Fruit fly (Drosophila melanogaster) whole organism, embryonic: ENCODE measurements around the gene TwdlE.
A peak's percentile ranks its signal among the peaks of the same experiment; 100 is the strongest.

Experiments used
- Asciz ChIP-seq: fragments of 200-800 bp; sonication (Bioruptor generic); optimal IDR thresholded peaks from 2 replicates; lab custom pipeline; 2017; ENCODE audit warnings: missing biosample characterization, mild to moderate bottlenecking, missing genetic modification characterization, missing genetic modification reagents
- Awh ChIP-seq: fragments of 200-800 bp; sonication (Bioruptor generic); IDR thresholded peaks from 2 replicates; pipeline ENCODE4, ENCODE4 v1.3.6; 2022; ENCODE audit warnings: missing biosample characterization, missing genetic modification characterization
- Blimp-1 ChIP-seq: fragments of 200-800 bp; sonication (Bioruptor generic); optimal IDR thresholded peaks from 3 replicates; lab custom pipeline; 2018; ENCODE audit warnings: missing biosample characterization, missing genetic modification characterization, mild to moderate bottlenecking, moderate library complexity, missing genetic modification reagents
- CG11093 ChIP-seq: fragments of 200-800 bp; sonication (Bioruptor generic); IDR thresholded peaks from 3 replicates; pipeline ENCODE4 v1.3.6; 2022; ENCODE audit warnings: missing biosample characterization, missing genetic modification characterization
- CG11696 ChIP-seq: fragments of 200-800 bp; sonication (Bioruptor generic); IDR thresholded peaks from 2 replicates; pipeline ENCODE4 v1.3.6; 2022; ENCODE audit warnings: missing biosample characterization, missing genetic modification characterization
- CG15269 ChIP-seq: fragments of 200-800 bp; sonication (Bioruptor generic); optimal IDR thresholded peaks from 2 replicates; lab custom pipeline; 2018; ENCODE audit warnings: missing biosample characterization, mild to moderate bottlenecking, missing genetic modification characterization, moderate library complexity
- CG16863 ChIP-seq: fragments of 200-800 bp; sonication (Bioruptor generic); optimal IDR thresholded peaks from 3 replicates; lab custom pipeline; 2016; ENCODE audit warnings: missing biosample characterization, missing genetic modification characterization
- CG17359 ChIP-seq: fragments of 200-800 bp; sonication (Bioruptor generic); optimal IDR thresholded peaks from 3 replicates; lab custom pipeline; 2018; ENCODE audit warnings: missing biosample characterization, mild to moderate bottlenecking, missing genetic modification characterization, moderate library complexity
- CG2202 ChIP-seq: fragments of 200-800 bp; sonication (Bioruptor generic); optimal IDR thresholded peaks from 2 replicates; lab custom pipeline; 2018; ENCODE audit warnings: missing biosample characterization, mild to moderate bottlenecking, missing genetic modification characterization
- CG2712 ChIP-seq: fragments of 200-800 bp; optimal IDR thresholded peaks from 3 replicates; lab custom pipeline; 2019; ENCODE audit warnings: missing biosample characterization, mild to moderate bottlenecking, missing genetic modification characterization, moderate library complexity
- CG31441 ChIP-seq: fragments of 200-800 bp; sonication (Bioruptor generic); IDR thresholded peaks from 2 replicates; pipeline ENCODE4 v1.3.6; 2022; ENCODE audit warnings: missing biosample characterization, missing genetic modification characterization
- CG3163 ChIP-seq: fragments of 200-800 bp; sonication (Bioruptor generic); optimal IDR thresholded peaks from 3 replicates; lab custom pipeline; 2016; ENCODE audit warnings: missing biosample characterization, missing genetic modification characterization
- CG3281 ChIP-seq: fragments of 200-800 bp; sonication (Bioruptor generic); optimal IDR thresholded peaks from 3 replicates; lab custom pipeline; 2017; ENCODE audit warnings: missing biosample characterization, mild to moderate bottlenecking, missing genetic modification characterization
- CG34422 ChIP-seq: fragments of 200-800 bp; sonication (Bioruptor generic); IDR thresholded peaks from 3 replicates; pipeline ENCODE4 v1.3.6; 2022; ENCODE audit warnings: missing biosample characterization, missing genetic modification characterization
- CG42726 ChIP-seq: fragments of 200-800 bp; sonication (Bioruptor generic); IDR thresholded peaks from 2 replicates; pipeline ENCODE4 v1.3.6; 2022; ENCODE audit warnings: missing biosample characterization, missing genetic modification characterization; ENCODE audit not compliant: partially characterized antibody
- CG4707 ChIP-seq: fragments of 200-800 bp; sonication (Bioruptor generic); optimal IDR thresholded peaks from 2 replicates; lab custom pipeline; 2018; ENCODE audit warnings: missing biosample characterization, mild to moderate bottlenecking, missing genetic modification characterization, moderate library complexity
- CG4820 ChIP-seq: fragments of 200-800 bp; sonication (Bioruptor generic); optimal IDR thresholded peaks from 3 replicates; lab custom pipeline; 2016; ENCODE audit warnings: missing biosample characterization, missing genetic modification characterization
- CG7357 ChIP-seq: fragments of 200-800 bp; sonication (Bioruptor generic); IDR thresholded peaks from 3 replicates; pipeline ENCODE4 v1.3.6; 2022; ENCODE audit warnings: missing biosample characterization, missing genetic modification characterization
- CG9437 ChIP-seq: fragments of 200-800 bp; sonication (Bioruptor generic); optimal IDR thresholded peaks from 2 replicates; lab custom pipeline; 2018; ENCODE audit warnings: missing biosample characterization, mild to moderate bottlenecking, missing genetic modification characterization
- CG9797 ChIP-seq: fragments of 200-800 bp; sonication (Bioruptor generic); optimal IDR thresholded peaks from 3 replicates; lab custom pipeline; 2018; ENCODE audit warnings: missing biosample characterization, mild to moderate bottlenecking, missing genetic modification characterization
- D ChIP-seq, 2 experiments: fragments of 200-800 bp in 1 of 2; fragments of >200 bp in 1 of 2; sonication (Bioruptor generic) in 1 of 2; optimal IDR thresholded peaks; 2 replicates in 1 of 2; 3 replicates in 1 of 2; lab custom pipeline; 2017; ENCODE audit warnings: mild to moderate bottlenecking in 1 of 2, missing biosample characterization in 1 of 2, missing genetic modification characterization in 1 of 2, missing genetic modification reagents in 1 of 2
- Dp ChIP-seq: fragments of 200-800 bp; sonication (Bioruptor generic); optimal IDR thresholded peaks from 2 replicates; lab custom pipeline; 2018; ENCODE audit warnings: missing biosample characterization, mild to moderate bottlenecking, missing genetic modification characterization, moderate library complexity
- Ets97D ChIP-seq: fragments of 200-800 bp; sonication (Bioruptor generic); optimal IDR thresholded peaks from 3 replicates; lab custom pipeline; 2016; ENCODE audit warnings: missing biosample characterization, missing genetic modification characterization
- Fer3 ChIP-seq: fragments of 200-800 bp; sonication (Bioruptor generic); optimal IDR thresholded peaks from 2 replicates; lab custom pipeline; 2018; ENCODE audit warnings: missing biosample characterization, mild to moderate bottlenecking, missing genetic modification characterization, moderate library complexity
- Gug ChIP-seq: fragments of 200-800 bp; sonication (Bioruptor generic); IDR thresholded peaks from 4 replicates; pipeline ENCODE4 v1.3.6; 2022; ENCODE audit warnings: missing biosample characterization, missing genetic modification characterization
- Hey ChIP-seq: fragments of 200-800 bp; sonication (Bioruptor generic); optimal IDR thresholded peaks from 3 replicates; lab custom pipeline; 2018; ENCODE audit warnings: missing biosample characterization, mild to moderate bottlenecking, missing genetic modification characterization
- HmgZ ChIP-seq: fragments of 200-800 bp; sonication (Bioruptor generic); optimal IDR thresholded peaks from 2 replicates; lab custom pipeline; 2018; ENCODE audit warnings: missing biosample characterization, mild to moderate bottlenecking, missing genetic modification characterization
- MBD-R2 ChIP-seq: fragments of 200-800 bp; sonication (Bioruptor generic); IDR thresholded peaks from 2 replicates; pipeline ENCODE4 v1.3.6; 2022; ENCODE audit warnings: missing biosample characterization, missing genetic modification characterization
- NC2α ChIP-seq: fragments of 200-800 bp; sonication (Bioruptor generic); optimal IDR thresholded peaks from 2 replicates; lab custom pipeline; 2016; ENCODE audit warnings: missing biosample characterization, missing genetic modification characterization
- Optix ChIP-seq: fragments of 200-800 bp; sonication (Bioruptor generic); IDR thresholded peaks from 3 replicates; pipeline ENCODE4 v1.3.6; 2022; ENCODE audit warnings: missing biosample characterization, missing genetic modification characterization
- Poxn ChIP-seq: fragments of 200-800 bp; sonication (Bioruptor generic); IDR thresholded peaks from 2 replicates; pipeline ENCODE4 v1.3.6; 2022; ENCODE audit warnings: missing biosample characterization, missing genetic modification characterization
- Sin3A ChIP-seq: fragments of >200 bp; optimal IDR thresholded peaks from 2 replicates; lab custom pipeline; 2018
- Xbp1 ChIP-seq: fragments of 200-800 bp; sonication (Bioruptor generic); optimal IDR thresholded peaks from 3 replicates; lab custom pipeline; 2016; ENCODE audit warnings: missing biosample characterization, mild to moderate bottlenecking, missing genetic modification characterization
- ac ChIP-seq: fragments of 200-800 bp; sonication (Bioruptor generic); optimal IDR thresholded peaks from 3 replicates; lab custom pipeline; 2017; ENCODE audit warnings: missing biosample characterization, mild to moderate bottlenecking, missing genetic modification characterization
- disco-r ChIP-seq: fragments of 200-800 bp; sonication (Bioruptor generic); optimal IDR thresholded peaks from 2 replicates; lab custom pipeline; 2016; ENCODE audit warnings: missing biosample characterization, missing genetic modification characterization
- emc ChIP-seq: fragments of 200-800 bp; sonication (Bioruptor generic); optimal IDR thresholded peaks from 2 replicates; lab custom pipeline; 2016; ENCODE audit warnings: missing biosample characterization, missing genetic modification characterization
- fd96Cb ChIP-seq: fragments of 200-800 bp; sonication (Bioruptor generic); optimal IDR thresholded peaks from 2 replicates; lab custom pipeline; 2018; ENCODE audit warnings: missing biosample characterization, mild to moderate bottlenecking, missing genetic modification characterization, moderate library complexity
- ftz-f1 ChIP-seq: fragments of 200-800 bp; sonication (Bioruptor generic); optimal IDR thresholded peaks from 2 replicates; lab custom pipeline; 2016; ENCODE audit warnings: missing biosample characterization, missing genetic modification characterization
- gcm2 ChIP-seq: fragments of 200-800 bp; sonication (Bioruptor generic); optimal IDR thresholded peaks from 2 replicates; lab custom pipeline; 2016; ENCODE audit warnings: missing biosample characterization, missing genetic modification characterization
- ham ChIP-seq: fragments of 200-800 bp; sonication (Bioruptor generic); IDR thresholded peaks from 2 replicates; pipeline ENCODE4 v1.3.6; 2022; ENCODE audit warnings: missing biosample characterization, missing genetic modification characterization
- jumu ChIP-seq: fragments of 200-800 bp; sonication (Bioruptor generic); optimal IDR thresholded peaks from 3 replicates; lab custom pipeline; 2016; ENCODE audit warnings: missing biosample characterization, missing genetic modification characterization
- lab ChIP-seq: fragments of 200-800 bp; sonication (Bioruptor generic); optimal IDR thresholded peaks from 3 replicates; lab custom pipeline; 2017; ENCODE audit warnings: missing biosample characterization, missing genetic modification characterization, mild to moderate bottlenecking, moderate library complexity, missing genetic modification reagents
- maf-S ChIP-seq: fragments of 200-800 bp; sonication (Bioruptor generic); optimal IDR thresholded peaks from 2 replicates; lab custom pipeline; 2016; ENCODE audit warnings: missing biosample characterization, missing genetic modification characterization
- odd ChIP-seq: fragments of 200-800 bp; sonication (Bioruptor generic); optimal IDR thresholded peaks from 2 replicates; lab custom pipeline; 2017; ENCODE audit warnings: missing biosample characterization, mild to moderate bottlenecking, missing genetic modification characterization
- peb ChIP-seq: fragments of 200-800 bp; sonication (Bioruptor generic); IDR thresholded peaks from 2 replicates; pipeline ENCODE4 v1.3.6; 2022; ENCODE audit warnings: missing biosample characterization, missing genetic modification characterization
- sug ChIP-seq: fragments of 200-800 bp; optimal IDR thresholded peaks from 2 replicates; lab custom pipeline; 2019; ENCODE audit warnings: missing biosample characterization, mild to moderate bottlenecking, missing genetic modification characterization, moderate library complexity
- trem ChIP-seq: fragments of 200-800 bp; optimal IDR thresholded peaks from 3 replicates; lab custom pipeline; 2019; ENCODE audit warnings: missing biosample characterization, mild to moderate bottlenecking, missing genetic modification characterization, moderate library complexity
- unc-4 ChIP-seq: fragments of 200-800 bp; sonication (Bioruptor generic); IDR thresholded peaks from 2 replicates; pipeline ENCODE4 v1.3.6; 2022; ENCODE audit warnings: missing biosample characterization, missing genetic modification characterization; ENCODE audit not compliant: partially characterized antibody
- usp ChIP-seq: fragments of >200 bp; optimal IDR thresholded peaks from 2 replicates; lab custom pipeline; 2017; ENCODE audit warnings: missing biosample characterization, missing genetic modification characterization
- wor ChIP-seq: fragments of 200-800 bp; sonication (Bioruptor generic); IDR thresholded peaks from 2 replicates; pipeline ENCODE4 v1.3.6; 2022; ENCODE audit warnings: missing biosample characterization, missing genetic modification characterization

TwdlE gene

dm6 chr2L:7821279-7821848 lies 39.3 kb downstream of the TwdlE start (continued):
- 0 out of 2 replicates have a peak, but pooled peaks have one; percentile 37 for TF ChIP-seq peb (GFP tag; lab: Robert Waterston, UW)
- TF ChIP-seq emc (GFP tag; lab: Kevin White, UChicago), result no peak
- TF ChIP-seq sug (tag; lab: Kevin White, UChicago), result peak; percentile 58
- peak; percentile 7 for TF ChIP-seq maf-S (GFP tag; lab: Kevin White, UChicago)
- no peak for TF ChIP-seq disco-r
- TF ChIP-seq Blimp-1 (GFP tag; lab: Kevin White, UChicago), result no peak
- TF ChIP-seq CG4820 (GFP tag; lab: Kevin White, UChicago), result peak; percentile 35
- TF ChIP-seq wor (GFP tag; lab: Robert Waterston, UW), result no peak
- TF ChIP-seq CG31441 (GFP tag; lab: Robert Waterston, UW), result peak; percentile 74
- no peak for TF ChIP-seq Poxn (GFP tag; lab: Robert Waterston, UW)
- TF ChIP-seq CG2712 (tag; lab: Kevin White, UChicago), result peak; percentile 65
- TF ChIP-seq CG11696, result no peak
- peak; percentile 33 for TF ChIP-seq CG9437
- TF ChIP-seq CG3281 (GFP tag; lab: Kevin White, UChicago), result peak; percentile 57
- no peak for TF ChIP-seq CG11093 (GFP tag; lab: Robert Waterston, UW)
- TF ChIP-seq MBD-R2 (GFP tag; lab: Robert Waterston, UW), result peak; percentile 74
- peak; percentile 76 for TF ChIP-seq HmgZ (tag; lab: Kevin White, UChicago)
- peak; percentile 81 for TF ChIP-seq unc-4
- no peak for TF ChIP-seq Hey (tag; lab: Kevin White, UChicago)
- no peak for TF ChIP-seq usp (GFP tag; lab: Kevin White, UChicago)
- no peak for TF ChIP-seq NC2α (GFP tag; lab: Kevin White, UChicago)
- peak; percentile 73; the same call in 1 of the 3 replicates for TF ChIP-seq CG34422 (GFP tag; lab: Robert Waterston, UW)
- peak; percentile 75 for TF ChIP-seq Xbp1
- TF ChIP-seq fd96Cb (tag; lab: Kevin White, UChicago), result peak; percentile 1
- peak; percentile 52 for TF ChIP-seq jumu
- no peak for TF ChIP-seq CG4707 (GFP tag; lab: Kevin White, UChicago)
- peak; percentile 53 for TF ChIP-seq CG16863 (GFP tag; lab: Kevin White, UChicago)
- no peak for TF ChIP-seq Awh
- peak; percentile 24 for TF ChIP-seq Asciz (GFP tag; lab: Kevin White, UChicago)
- no peak for TF ChIP-seq CG7357 (GFP tag; lab: Robert Waterston, UW)
- no peak for TF ChIP-seq gcm2 (GFP tag; lab: Kevin White, UChicago)
- TF ChIP-seq Dp (GFP tag; lab: Kevin White, UChicago), result peak; percentile 17
- TF ChIP-seq CG15269 (tag; lab: Kevin White, UChicago), result peak; percentile 62
- TF ChIP-seq CG9797 (GFP tag; lab: Kevin White, UChicago), result peak; percentile 19
- TF ChIP-seq trem (tag; lab: Kevin White, UChicago), result peak; percentile 44
- no peak for TF ChIP-seq lab (GFP tag; lab: Kevin White, UChicago)
- TF ChIP-seq CG42726 (GFP tag; lab: Robert Waterston, UW), result peak; percentile 71; the same call in 1 of the 2 replicates
- TF ChIP-seq Optix (GFP tag; lab: Robert Waterston, UW), result peak; percentile 36; the same call in 1 of the 3 replicates
- peak; percentile 46 for TF ChIP-seq Fer3 (tag; lab: Kevin White, UChicago)
- peak; percentile 17 for TF ChIP-seq CG17359
- peak; percentile 31; the same call in 1 of the 4 replicates for TF ChIP-seq Gug (GFP tag; lab: Robert Waterston, UW)
- TF ChIP-seq Sin3A, result peak; percentile 58
- TF ChIP-seq CG2202 (tag; lab: Kevin White, UChicago), result no peak
- peak; percentile 32 for TF ChIP-seq CG3163
- TF ChIP-seq ftz-f1, result no peak
- peak; percentile 86 for TF ChIP-seq Ets97D
- no peak for TF ChIP-seq D (optimal IDR thresholded peaks at IDR 0.05; lab: Kevin White, UChicago)
- peak; percentile 40 for TF ChIP-seq D (GFP tag; optimal IDR thresholded peaks at IDR 0.05; lab: Kevin White, UChicago)
- TF ChIP-seq ham (GFP tag; lab: Robert Waterston, UW), result no peak
- TF ChIP-seq ac (GFP tag; lab: Kevin White, UChicago), result peak; percentile 4
- TF ChIP-seq odd, result no peak
